Worm (Caenorhabditis elegans) whole organism, L4 larva: ENCODE measurements around the gene R03E9.2.

Source experiments
- D1046.2 ChIP-seq: fragments of 200-800 bp; sonication (Bioruptor generic); IDR thresholded peaks from 2 replicates; pipeline ENCODE4 v1.3.6; 2022; ENCODE audit warnings: missing genetic modification characterization, missing compliant biosample characterization
- F10B5.3 ChIP-seq: sonication (generic microtip); optimal IDR thresholded peaks from 2 replicates; lab custom pipeline; 2016; ENCODE audit warnings: mild to moderate bottlenecking, missing genetic modification characterization, missing compliant biosample characterization
- F49E8.2 ChIP-seq: sonication (generic microtip); optimal IDR thresholded peaks from 2 replicates; lab custom pipeline; 2016; ENCODE audit warnings: missing compliant biosample characterization, mild to moderate bottlenecking, missing genetic modification characterization, borderline replicate concordance
- T20F7.1 ChIP-seq: fragments of 200-800 bp; sonication (Bioruptor generic); optimal IDR thresholded peaks from 2 replicates; lab custom pipeline; 2018; ENCODE audit warnings: mild to moderate bottlenecking, missing genetic modification characterization, missing compliant biosample characterization
- T26A8.4 ChIP-seq: fragments of 200-800 bp; sonication (Bioruptor generic); IDR thresholded peaks from 2 replicates; pipeline ENCODE4 v1.3.6; 2022; ENCODE audit warnings: missing genetic modification characterization, missing compliant biosample characterization
- Y48G9A.11 ChIP-seq: fragments of 200-800 bp; sonication (Bioruptor generic); IDR thresholded peaks from 2 replicates; pipeline ENCODE4 v1.3.6; 2022; ENCODE audit warnings: missing genetic modification reagents, missing genetic modification characterization, missing compliant biosample characterization
- Y5F2A.4 ChIP-seq: fragments of 200-800 bp; sonication (Bioruptor generic); optimal IDR thresholded peaks from 2 replicates; lab custom pipeline; 2018; ENCODE audit warnings: mild to moderate bottlenecking, missing genetic modification characterization, missing compliant biosample characterization
- Y75B8A.6 ChIP-seq: fragments of 200-800 bp; sonication (Bioruptor generic); IDR thresholded peaks from 2 replicates; pipeline ENCODE4 v1.3.6; 2022; ENCODE audit warnings: missing genetic modification reagents, missing genetic modification characterization, missing compliant biosample characterization
- ZK337.2 ChIP-seq: fragments of 200-800 bp; sonication (Bioruptor generic); IDR thresholded peaks from 2 replicates; pipeline ENCODE4 v1.3.6; 2022; ENCODE audit warnings: missing genetic modification reagents, missing genetic modification characterization, missing compliant biosample characterization
- aly-2 ChIP-seq: sonication (generic microtip); optimal IDR thresholded peaks from 2 replicates; lab custom pipeline; 2018; ENCODE audit warnings: missing biosample characterization, missing genetic modification characterization
- attf-4 ChIP-seq: sonication (generic microtip); optimal IDR thresholded peaks from 3 replicates; lab custom pipeline; 2017; ENCODE audit warnings: missing biosample characterization, missing genetic modification characterization
- ceh-20 ChIP-seq: fragments of 200-800 bp; sonication (Bioruptor generic); IDR thresholded peaks from 2 replicates; pipeline ENCODE4 v1.3.6; 2022; ENCODE audit warnings: missing genetic modification reagents, missing genetic modification characterization, missing compliant biosample characterization
- ceh-28 ChIP-seq: fragments of 150-350 bp; optimal IDR thresholded peaks from 2 replicates; lab custom pipeline; 2014; ENCODE audit warnings: missing biosample characterization, missing genetic modification reagents, missing genetic modification characterization
- ceh-62 ChIP-seq: sonication (generic microtip); optimal IDR thresholded peaks from 2 replicates; lab custom pipeline; 2017; ENCODE audit warnings: missing biosample characterization, missing genetic modification characterization
- cey-2 ChIP-seq: sonication (generic microtip); optimal IDR thresholded peaks from 3 replicates; lab custom pipeline; 2017; ENCODE audit warnings: missing genetic modification characterization, mild to moderate bottlenecking, missing compliant biosample characterization, antibody characterized with exemption, borderline replicate concordance; ENCODE audit not compliant: insufficient read depth
- daf-12 ChIP-seq: fragments of 150-350 bp; optimal IDR thresholded peaks from 2 replicates; lab custom pipeline; 2014; ENCODE audit warnings: missing biosample characterization, missing genetic modification reagents, missing genetic modification characterization
- dmd-9 ChIP-seq: fragments of 200-800 bp; sonication (Bioruptor generic); IDR thresholded peaks from 2 replicates; pipeline ENCODE4 v1.3.6; 2022; ENCODE audit warnings: missing genetic modification reagents, missing genetic modification characterization, missing compliant biosample characterization
- dpl-1 ChIP-seq: fragments of 150-350 bp; optimal IDR thresholded peaks from 2 replicates; lab custom pipeline; 2014; ENCODE audit warnings: missing biosample characterization, missing genetic modification reagents, missing genetic modification characterization
- egl-27 ChIP-seq: sonication (generic microtip); optimal IDR thresholded peaks from 3 replicates; lab custom pipeline; 2017; ENCODE audit warnings: missing biosample characterization, missing genetic modification reagents, missing genetic modification characterization
- fos-1 ChIP-seq: fragments of 150-350 bp; optimal IDR thresholded peaks from 2 replicates; lab custom pipeline; 2014; ENCODE audit warnings: missing biosample characterization, missing genetic modification characterization
- gei-8 ChIP-seq: fragments of 200-800 bp; sonication (Bioruptor generic); optimal IDR thresholded peaks from 2 replicates; lab custom pipeline; 2018; ENCODE audit warnings: mild to moderate bottlenecking, missing genetic modification characterization, missing compliant biosample characterization
- hlh-30 ChIP-seq: sonication (generic microtip); optimal IDR thresholded peaks from 2 replicates; lab custom pipeline; 2017; ENCODE audit warnings: antibody characterized with exemption, mild to moderate bottlenecking, missing genetic modification characterization, missing compliant biosample characterization; ENCODE audit not compliant: insufficient read depth
- hmg-1.1 ChIP-seq: fragments of 200-800 bp; sonication (Bioruptor generic); IDR thresholded peaks from 2 replicates; pipeline ENCODE4 v1.3.6; 2022; ENCODE audit warnings: missing genetic modification reagents, missing genetic modification characterization, missing compliant biosample characterization
- lin-13 ChIP-seq: fragments of 150-350 bp; optimal IDR thresholded peaks from 2 replicates; lab custom pipeline; 2014; ENCODE audit warnings: missing biosample characterization, missing genetic modification reagents, missing genetic modification characterization
- lin-15B ChIP-seq: fragments of 150-350 bp; sonication (generic microtip); optimal IDR thresholded peaks from 3 replicates; lab custom pipeline; 2014; ENCODE audit warnings: missing biosample characterization, missing genetic modification characterization
- lir-3 ChIP-seq: sonication (generic microtip); optimal IDR thresholded peaks from 2 replicates; lab custom pipeline; 2016; ENCODE audit warnings: mild to moderate bottlenecking, missing genetic modification characterization, missing compliant biosample characterization
- lsy-2 ChIP-seq, 2 experiments: fragments of 150-350 bp in 1 of 2; sonication (generic microtip) in 1 of 2; optimal IDR thresholded peaks; 2 replicates each; lab custom pipeline; 2014 to 2017; ENCODE audit warnings: missing biosample characterization in 2 of 2, missing genetic modification characterization in 2 of 2
- madf-5 ChIP-seq, 2 experiments: fragments of 200-800 bp; sonication (Bioruptor generic); IDR thresholded peaks; 2 replicates each; pipeline ENCODE4 v1.3.6; 2022; ENCODE audit warnings: missing compliant biosample characterization in 2 of 2, missing genetic modification characterization in 2 of 2
- mdl-1 ChIP-seq, 2 experiments: fragments of 150-350 bp in 1 of 2; sonication (generic microtip) in 1 of 2; optimal IDR thresholded peaks; 2 replicates each; lab custom pipeline; 2014 to 2017; ENCODE audit warnings: missing biosample characterization in 2 of 2, missing genetic modification characterization in 2 of 2
- mes-2 ChIP-seq: sonication (generic microtip); optimal IDR thresholded peaks from 2 replicates; lab custom pipeline; 2016; ENCODE audit warnings: missing genotype, mild to moderate bottlenecking, missing genetic modification characterization, missing compliant biosample characterization; ENCODE audit not compliant: poor library complexity, severe bottlenecking
- mxl-2 ChIP-seq: fragments of 200-800 bp; sonication (Bioruptor generic); conservative IDR thresholded peaks from 2 replicates; pipeline ENCODE4 v1.3.6; 2022; ENCODE audit warnings: missing genetic modification reagents, missing genetic modification characterization, missing compliant biosample characterization
- nhr-102 ChIP-seq: sonication (generic microtip); optimal IDR thresholded peaks from 2 replicates; lab custom pipeline; 2016; ENCODE audit warnings: mild to moderate bottlenecking, missing genetic modification characterization, moderate library complexity, missing compliant biosample characterization
- nhr-237 ChIP-seq: sonication (generic microtip); optimal IDR thresholded peaks from 2 replicates; lab custom pipeline; 2017; ENCODE audit warnings: missing biosample characterization, missing genetic modification characterization
- nhr-25 ChIP-seq: sonication (generic microtip); optimal IDR thresholded peaks from 2 replicates; lab custom pipeline; 2017; ENCODE audit warnings: missing genetic modification characterization, mild to moderate bottlenecking, missing compliant biosample characterization, antibody characterized with exemption, moderate library complexity, borderline replicate concordance; ENCODE audit not compliant: insufficient read depth
- nhr-28 ChIP-seq: fragments of 150-350 bp; optimal IDR thresholded peaks from 2 replicates; lab custom pipeline; 2014; ENCODE audit warnings: missing biosample characterization, missing genetic modification characterization
- nhr-42 ChIP-seq: fragments of 200-800 bp; sonication (Bioruptor generic); IDR thresholded peaks from 2 replicates; pipeline ENCODE4 v1.3.6; 2022; ENCODE audit warnings: missing genetic modification characterization, missing compliant biosample characterization
- nhr-48 ChIP-seq: sonication (generic microtip); optimal IDR thresholded peaks from 2 replicates; lab custom pipeline; 2016; ENCODE audit warnings: mild to moderate bottlenecking, missing genetic modification characterization, missing compliant biosample characterization
- nhr-6 ChIP-seq: fragments of 150-350 bp; optimal IDR thresholded peaks from 2 replicates; lab custom pipeline; 2014; ENCODE audit warnings: missing biosample characterization, missing genetic modification characterization
- php-3 ChIP-seq: fragments of 200-800 bp; sonication (Bioruptor generic); IDR thresholded peaks from 2 replicates; pipeline ENCODE4 v1.3.6; 2022; ENCODE audit warnings: missing genetic modification reagents, missing genetic modification characterization, missing compliant biosample characterization
- rbr-2 ChIP-seq: sonication (generic microtip); optimal IDR thresholded peaks from 2 replicates; lab custom pipeline; 2016; ENCODE audit warnings: missing genotype, missing genetic modification characterization, missing compliant biosample characterization
- sdz-12 ChIP-seq: fragments of 200-800 bp; sonication (Bioruptor generic); optimal IDR thresholded peaks from 2 replicates; lab custom pipeline; 2018; ENCODE audit warnings: mild to moderate bottlenecking, missing genetic modification characterization, missing compliant biosample characterization
- set-16 ChIP-seq: fragments of 200-800 bp; sonication (Bioruptor generic); IDR thresholded peaks from 2 replicates; pipeline ENCODE4 v1.3.6; 2022; ENCODE audit warnings: missing genetic modification reagents, missing genetic modification characterization, missing compliant biosample characterization
- snpc-1.2 ChIP-seq: fragments of 200-800 bp; sonication (Bioruptor generic); IDR thresholded peaks from 2 replicates; pipeline ENCODE4 v1.3.6; 2022; ENCODE audit warnings: missing genetic modification reagents, missing genetic modification characterization, missing compliant biosample characterization
- spr-3 ChIP-seq: fragments of 200-800 bp; sonication (Bioruptor generic); optimal IDR thresholded peaks from 2 replicates; lab custom pipeline; 2018; ENCODE audit warnings: mild to moderate bottlenecking, missing genetic modification characterization, missing compliant biosample characterization
- tag-97 ChIP-seq: fragments of 200-800 bp; sonication (Bioruptor generic); IDR thresholded peaks from 2 replicates; pipeline ENCODE4 v1.3.6; 2022; ENCODE audit warnings: missing genetic modification characterization, missing compliant biosample characterization
- unc-130 ChIP-seq: sonication (generic microtip); optimal IDR thresholded peaks from 2 replicates; lab custom pipeline; 2016; ENCODE audit warnings: missing genetic modification reagents, missing genetic modification characterization, missing compliant biosample characterization
- zag-1 ChIP-seq: fragments of 150-350 bp; optimal IDR thresholded peaks from 2 replicates; lab custom pipeline; 2014; ENCODE audit warnings: missing biosample characterization, missing genetic modification characterization
- zfp-2 ChIP-seq: sonication (generic microtip); optimal IDR thresholded peaks from 2 replicates; lab custom pipeline; 2016; ENCODE audit warnings: mild to moderate bottlenecking, missing genetic modification characterization, missing compliant biosample characterization
- zip-11 ChIP-seq: fragments of 200-800 bp; sonication (Bioruptor generic); IDR thresholded peaks from 2 replicates; pipeline ENCODE4 v1.3.6; 2022; ENCODE audit warnings: missing genetic modification characterization, missing compliant biosample characterization
- ztf-11 ChIP-seq: fragments of 150-350 bp; optimal IDR thresholded peaks from 2 replicates; lab custom pipeline; 2014; ENCODE audit warnings: missing biosample characterization, missing genetic modification characterization

The R03E9.2 gene

ce11 chrX:6742011-6742683 is 9.0 kb upstream of the R03E9.2 start, which contains the start of gene mdl-1:
TSS of gene mdl-1 (plus strand) at chrX:6742351.
- TF ChIP-seq lir-3 (no peak), cey-2 (tag; lab: Kevin White, UChicago) (no peak), lsy-2 (tag; optimal IDR thresholded peaks at IDR 0.05; lab: Kevin White, UChicago) (peak; percentile 54 to 81), lin-13 (GFP tag; lab: Kevin White, UChicago) (peak; percentile 82), nhr-28 (tag; lab: Kevin White, UChicago) (peak; percentile 78), hmg-1.1 (peak; percentile 90), nhr-48 (tag; lab: Kevin White, UChicago) (peak; percentile 99), ceh-28 (no peak), mes-2 (peak; percentile 76), nhr-102 (peak; percentile 89), aly-2 (tag; lab: Kevin White, UChicago) (no peak), dpl-1 (GFP tag; lab: Kevin White, UChicago) (peak; percentile 43), egl-27 (tag; lab: Kevin White, UChicago) (no peak), daf-12 (tag; lab: Kevin White, UChicago) (no peak), tag-97 (no peak), zip-11 (GFP tag; lab: Robert Waterston, UW) (no peak), T26A8.4 (GFP tag; lab: Robert Waterston, UW) (peak; percentile 87), F49E8.2 (tag; lab: Kevin White, UChicago) (no peak), nhr-42 (peak; percentile 85), dmd-9 (GFP tag; lab: Robert Waterston, UW) (no peak), sdz-12 (no peak), snpc-1.2 (0 out of 2 replicates have a peak, but pooled peaks have one; percentile 16), gei-8 (peak; percentile 86), madf-5 (GFP tag; IDR thresholded peaks at IDR 0.05; lab: Robert Waterston, UW) (0 out of 4 replicates have a peak, but pooled peaks of 1 of the 2 experiments have one; percentile 45), ceh-62 (tag; lab: Kevin White, UChicago) (no peak), ceh-20 (peak; percentile 95), zfp-2 (no peak), spr-3 (GFP tag; lab: Kevin White, UChicago) (no peak), rbr-2 (tag; lab: Kevin White, UChicago) (peak; percentile 87), Y5F2A.4 (GFP tag; lab: Kevin White, UChicago) (peak; percentile 8), T20F7.1 (peak; percentile 21), mdl-1 (tag; optimal IDR thresholded peaks at IDR 0.05; lab: Kevin White, UChicago) (peak in 1 of 2 experiments; percentile 100), nhr-25 (peak; percentile 96), attf-4 (peak; percentile 35), Y75B8A.6 (no peak), ZK337.2 (GFP tag; lab: Robert Waterston, UW) (no peak), php-3 (GFP tag; lab: Robert Waterston, UW) (peak; percentile 64; the same call in 1 of the 2 replicates), lin-15B (tag; lab: Kevin White, UChicago) (no peak), F10B5.3 (tag; lab: Kevin White, UChicago) (no peak), nhr-237 (tag; lab: Kevin White, UChicago) (peak; percentile 16), D1046.2 (GFP tag; lab: Robert Waterston, UW) (no peak), unc-130 (GFP tag; lab: Kevin White, UChicago) (no peak), zag-1 (tag; lab: Kevin White, UChicago) (peak; percentile 50), set-16 (GFP tag; lab: Robert Waterston, UW) (peak; percentile 98), nhr-6 (peak; percentile 92), mxl-2 (GFP tag; lab: Robert Waterston, UW) (peak; percentile 100), Y48G9A.11 (GFP tag; lab: Robert Waterston, UW) (no peak), hlh-30 (peak; percentile 96), ztf-11 (tag; lab: Kevin White, UChicago) (no peak), fos-1 (tag; lab: Kevin White, UChicago) (no peak)
